Fruit fly (Drosophila melanogaster): ENCODE measurements around the gene Nepl17.

Gene Nepl17

DNA sequence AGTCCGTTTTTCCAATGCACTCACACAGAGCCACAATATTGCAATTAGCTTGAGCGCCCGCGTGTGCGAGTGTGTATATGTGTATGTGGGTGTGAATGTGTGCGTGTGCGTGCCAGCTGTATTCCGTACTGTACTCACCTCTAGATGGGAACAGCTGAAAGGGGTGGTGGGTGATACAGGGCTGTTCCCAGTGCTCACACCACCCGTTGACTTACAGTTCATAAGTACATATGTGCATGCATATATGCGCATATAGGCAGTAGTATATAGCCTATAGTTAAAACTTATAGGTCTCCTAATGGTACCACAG, 16.7 kb downstream of the Nepl17 start (continued):
- TF ChIP-seq Med (GFP tag) = peak; percentile 37
- no peak for TF ChIP-seq CoRest (tag; optimal IDR thresholded peaks at IDR 0.05)
- TF ChIP-seq en (GFP tag; optimal IDR thresholded peaks at IDR 0.05) = no peak
- no peak for TF ChIP-seq Bteb2 (GFP tag; optimal IDR thresholded peaks at IDR 0.05)
- peak in 1 of 2 experiments; percentile 13 for TF ChIP-seq crp (GFP tag; optimal IDR thresholded peaks at IDR 0.05)
- no peak for TF ChIP-seq twi (tag; optimal IDR thresholded peaks at IDR 0.05)
- no peak for TF ChIP-seq CG17328 (GFP tag; IDR thresholded peaks at IDR 0.05)
- no peak for TF ChIP-seq row (GFP tag; IDR thresholded peaks at IDR 0.05)
- no peak for TF ChIP-seq cato (GFP tag; optimal IDR thresholded peaks at IDR 0.05; ENCODE audit: borderline replicate concordance)
- no peak for TF ChIP-seq Sox100B (GFP tag; optimal IDR thresholded peaks at IDR 0.05)
- TF ChIP-seq lola (GFP tag; optimal IDR thresholded peaks at IDR 0.05) = peak in 1 of 3 experiments; percentile 34
- TF ChIP-seq wdn (GFP tag; IDR thresholded peaks at IDR 0.05) = no peak
- TF ChIP-seq cg (GFP tag; optimal IDR thresholded peaks at IDR 0.05) = peak; percentile 98
- TF ChIP-seq CG8944 (GFP tag; optimal IDR thresholded peaks at IDR 0.05) = no peak
- TF ChIP-seq Taf1 (GFP tag; IDR thresholded peaks at IDR 0.05) = no peak
- TF ChIP-seq CG32772 (GFP tag; IDR thresholded peaks at IDR 0.05) = no peak
- no peak for TF ChIP-seq Myb (GFP tag; optimal IDR thresholded peaks at IDR 0.05)
- no peak for TF ChIP-seq CG8359 (GFP tag; optimal IDR thresholded peaks at IDR 0.05; ENCODE audit: borderline replicate concordance)
- no peak for TF ChIP-seq CG6813 (GFP tag; optimal IDR thresholded peaks at IDR 0.05)
- TF ChIP-seq ATbp (GFP tag; optimal IDR thresholded peaks at IDR 0.05) = no peak
- no peak for TF ChIP-seq CG8089 (GFP tag; optimal IDR thresholded peaks at IDR 0.05)
- TF ChIP-seq CG17359 (tag; optimal IDR thresholded peaks at IDR 0.05) = no peak
- peak; percentile 5 for TF ChIP-seq nom (GFP tag; optimal IDR thresholded peaks at IDR 0.05)
- peak; percentile 75 for TF ChIP-seq HLHmδ (GFP tag; optimal IDR thresholded peaks at IDR 0.05)
- TF ChIP-seq da (GFP tag; optimal IDR thresholded peaks at IDR 0.05) = no peak
- TF ChIP-seq Aef1 (GFP tag; IDR thresholded peaks at IDR 0.05) = no peak

DNA sequence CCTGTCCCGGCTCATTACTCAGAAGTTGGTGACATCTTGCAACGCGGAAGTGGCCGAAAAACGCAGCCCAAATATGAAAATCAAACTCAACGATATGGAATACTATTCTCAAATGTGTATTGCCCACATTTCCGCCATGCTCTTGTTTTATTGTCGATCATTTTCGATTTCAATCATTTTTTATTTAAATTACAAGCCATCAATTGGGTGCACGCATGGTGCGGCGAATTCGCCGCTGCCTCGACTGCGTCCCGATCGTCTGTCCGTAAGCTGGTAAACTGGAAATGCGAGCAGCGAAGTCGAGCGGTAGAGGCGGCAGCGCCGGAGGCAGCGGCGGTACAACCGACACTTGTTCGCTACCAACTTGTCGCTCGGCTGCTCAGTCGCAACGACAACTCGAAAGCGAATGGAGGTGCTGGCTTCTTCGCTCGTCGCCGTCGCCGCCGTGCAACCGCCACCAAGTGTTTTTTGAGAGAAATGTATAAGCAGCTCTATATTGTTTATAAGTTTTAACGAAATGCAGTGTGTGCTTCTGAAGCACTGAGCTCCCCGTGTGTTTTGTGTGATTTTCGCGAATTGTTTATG, 18.9 kb downstream of the Nepl17 start:
- TF ChIP-seq Dll (GFP tag; IDR thresholded peaks at IDR 0.05; ENCODE audit: partially characterized antibody) (0 out of 4 replicates have a peak, but pooled peaks have one; percentile 36), cato (GFP tag; optimal IDR thresholded peaks at IDR 0.05; ENCODE audit: borderline replicate concordance) (no peak), Xrp1 (GFP tag; IDR thresholded peaks at IDR 0.05) (0 out of 2 replicates have a peak, but pooled peaks have one; percentile 14), CG2199 (GFP tag; IDR thresholded peaks at IDR 0.05) (0 out of 3 replicates have a peak, but pooled peaks have one; percentile 40), CG6254 (GFP tag; optimal IDR thresholded peaks at IDR 0.05) (no peak), CG11695 (GFP tag; IDR thresholded peaks at IDR 0.05) (no peak), Atf6 (GFP tag; IDR thresholded peaks at IDR 0.05) (peak; percentile 21; the same call in 1 of the 2 replicates), vvl (GFP tag; IDR thresholded peaks at IDR 0.05) (peak; percentile 35; the same call in 1 of the 2 replicates), Fer1 (GFP tag; optimal IDR thresholded peaks at IDR 0.05) (peak; percentile 9), odd (GFP tag; optimal IDR thresholded peaks at IDR 0.05) (peak; percentile 10), unc-4 (GFP tag; IDR thresholded peaks at IDR 0.05; ENCODE audit: partially characterized antibody) (0 out of 2 replicates have a peak, but pooled peaks have one; percentile 24), CG11696 (GFP tag; IDR thresholded peaks at IDR 0.05) (no peak), chm (GFP tag; IDR thresholded peaks at IDR 0.05) (peak; percentile 68), fd64A (GFP tag; optimal IDR thresholded peaks at IDR 0.05) (no peak), ci (GFP tag; IDR thresholded peaks at IDR 0.05) (peak; percentile 53; the same call in 2 of the 3 replicates), mld (GFP tag; IDR thresholded peaks at IDR 0.05; ENCODE audit: partially characterized antibody) (no peak), amos (GFP tag; IDR thresholded peaks at IDR 0.05; ENCODE audit: partially characterized antibody) (peak; percentile 29; the same call in 1 of the 2 replicates), kah (GFP tag; optimal IDR thresholded peaks at IDR 0.05) (no peak), Adf1 (GFP tag; IDR thresholded peaks at IDR 0.05) (peak; percentile 92), CG15514 (GFP tag; optimal IDR thresholded peaks at IDR 0.05) (peak; percentile 11), slbo (GFP tag; IDR thresholded peaks at IDR 0.05) (0 out of 2 replicates have a peak, but pooled peaks have one; percentile 5), CG13123 (GFP tag; optimal IDR thresholded peaks at IDR 0.05) (no peak), hkb (optimal IDR thresholded peaks at IDR 0.05) (no peak), hkb (GFP tag; IDR thresholded peaks at IDR 0.05) (peak; percentile 35; the same call in 1 of the 2 replicates), CG32532 (GFP tag; IDR thresholded peaks at IDR 0.05) (0 out of 2 replicates have a peak, but pooled peaks have one; percentile 30)
